Fruit fly (Drosophila melanogaster): ENCODE measurements around the gene CG14262.

The CG14262 gene

DNA sequence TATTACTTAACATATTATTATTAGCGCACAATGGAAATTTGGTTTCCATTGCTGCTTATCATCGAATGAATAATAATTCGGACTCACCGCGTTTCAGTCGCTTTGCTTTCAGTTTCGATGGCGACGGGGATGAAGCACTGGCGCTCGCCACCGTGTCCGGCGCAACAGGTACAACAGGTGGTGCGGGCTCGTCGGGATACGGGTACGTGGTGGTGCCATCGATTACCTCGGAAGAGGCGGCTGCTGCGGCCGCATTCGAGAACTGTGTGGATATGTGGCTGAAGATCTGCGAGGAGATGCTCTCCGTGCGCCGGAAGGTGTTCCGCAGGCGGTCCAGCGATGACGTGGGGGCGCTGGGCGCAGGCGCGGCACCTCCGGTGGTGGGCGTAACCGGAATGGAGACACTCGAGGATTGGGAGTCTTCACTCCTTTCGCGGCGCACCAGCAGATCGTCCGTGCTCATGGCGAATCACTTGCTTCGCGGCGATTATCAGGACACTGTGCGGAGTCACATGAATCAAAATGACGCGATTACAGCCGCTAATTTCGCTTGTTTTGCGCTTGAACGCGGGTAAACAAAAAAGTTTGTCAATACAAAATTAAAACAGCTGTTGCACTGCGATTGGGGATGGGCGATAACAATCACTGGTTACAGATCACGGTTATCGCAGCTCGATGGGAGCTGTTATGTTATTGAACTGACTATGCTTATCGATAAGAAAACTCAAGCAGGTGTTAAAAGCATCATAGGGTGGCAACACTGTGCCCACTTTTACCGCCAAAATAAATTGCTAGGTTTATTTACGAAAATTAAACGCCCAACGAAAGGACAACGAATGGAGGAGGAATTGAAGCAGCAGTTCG is 26.6 kb downstream of the CG14262 start, which contains the start of the genes CG31064 and PolA2:
CG31064 (minus strand) TSS at position 648 of the 864 bp plus-strand sequence.
PolA2 (plus strand) TSS at position 726 of the 864 bp plus-strand sequence.
- TF ChIP-seq CG15336 (GFP tag; IDR thresholded peaks at IDR 0.05) (no peak), Hr39 (GFP tag; optimal IDR thresholded peaks at IDR 0.05) (no peak), Met (GFP tag; optimal IDR thresholded peaks at IDR 0.05) (no peak), Eip93F (GFP tag; optimal IDR thresholded peaks at IDR 0.05) (no peak), CG6163 (GFP tag; IDR thresholded peaks at IDR 0.05) (no peak), Lpt (GFP tag; optimal IDR thresholded peaks at IDR 0.05) (no peak), Smox (GFP tag; optimal IDR thresholded peaks at IDR 0.05) (no peak), fkh (GFP tag; optimal IDR thresholded peaks at IDR 0.05) (peak; percentile 95), salr (GFP tag; optimal IDR thresholded peaks at IDR 0.05) (no peak), CG1621 (tag; optimal IDR thresholded peaks at IDR 0.05) (peak; percentile 37), CG8119 (GFP tag; IDR thresholded peaks at IDR 0.05) (no peak), acj6 (GFP tag; optimal IDR thresholded peaks at IDR 0.05) (no peak), CG34406 (GFP tag; optimal IDR thresholded peaks at IDR 0.05) (no peak), CG6276 (GFP tag; optimal IDR thresholded peaks at IDR 0.05) (no peak), CG11902 (GFP tag; optimal IDR thresholded peaks at IDR 0.05) (no peak), eg (GFP tag; IDR thresholded peaks at IDR 0.05) (no peak), cyc (GFP tag; optimal IDR thresholded peaks at IDR 0.05) (no peak), CG10631 (GFP tag; optimal IDR thresholded peaks at IDR 0.05) (no peak), achi (GFP tag; optimal IDR thresholded peaks at IDR 0.05) (no peak), topi (GFP tag; optimal IDR thresholded peaks at IDR 0.05) (no peak), CG7368 (GFP tag; optimal IDR thresholded peaks at IDR 0.05) (no peak), Hr38 (GFP tag; optimal IDR thresholded peaks at IDR 0.05) (no peak), esn (GFP tag; optimal IDR thresholded peaks at IDR 0.05) (peak; percentile 0), Ets21C (GFP tag; optimal IDR thresholded peaks at IDR 0.05) (no peak)

DNA sequence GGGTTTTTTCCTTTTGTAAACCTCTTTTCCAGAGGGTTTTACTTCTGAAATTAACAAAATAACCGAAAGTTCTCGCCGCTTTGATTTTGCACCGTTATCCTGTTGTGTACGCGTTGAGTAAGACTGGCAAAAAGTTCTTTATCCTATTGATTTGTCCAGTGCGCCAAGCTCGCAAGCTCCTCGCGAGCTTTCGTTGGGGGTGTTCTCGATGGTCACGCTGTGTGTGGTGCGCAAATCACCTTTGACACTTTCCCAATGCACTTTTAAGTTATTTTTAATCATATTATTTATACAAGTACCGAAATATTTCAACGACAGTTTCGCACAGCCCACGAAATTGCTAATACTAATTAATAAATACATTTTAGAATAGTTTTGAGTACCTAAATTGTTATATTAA is 27.2 kb downstream of the CG14262 start:
- peak; percentile 73 for TF ChIP-seq svp (GFP tag)
- no peak for TF ChIP-seq Hr38 (GFP tag; optimal IDR thresholded peaks at IDR 0.05)
- no peak for TF ChIP-seq CG6163 (GFP tag; IDR thresholded peaks at IDR 0.05)

DNA sequence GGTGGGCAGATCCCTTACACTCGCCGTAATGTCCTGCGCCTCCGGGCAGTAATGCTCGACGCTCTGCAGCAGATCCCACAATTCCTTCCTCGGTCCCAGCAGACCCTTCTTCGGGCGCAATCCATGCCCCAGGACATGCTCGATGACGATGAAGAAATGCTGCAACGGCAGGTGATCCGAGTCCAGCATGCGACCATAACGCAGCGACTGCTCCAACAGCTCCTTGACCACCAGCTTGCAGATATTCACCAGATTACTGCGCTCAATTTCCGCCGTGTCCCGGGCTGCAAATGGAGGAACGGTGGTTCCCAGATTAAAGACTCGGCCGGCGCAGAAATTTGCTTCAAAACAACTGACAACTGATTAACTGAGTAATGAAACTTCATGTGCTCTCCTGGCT is 31.8 kb downstream of the CG14262 start, which contains the start of gene CG31068:
CG31068 (plus strand) TSS at position 301 of the 400 bp plus-strand sequence.
- TF ChIP-seq lz (GFP tag; optimal IDR thresholded peaks at IDR 0.05) = no peak

DNA sequence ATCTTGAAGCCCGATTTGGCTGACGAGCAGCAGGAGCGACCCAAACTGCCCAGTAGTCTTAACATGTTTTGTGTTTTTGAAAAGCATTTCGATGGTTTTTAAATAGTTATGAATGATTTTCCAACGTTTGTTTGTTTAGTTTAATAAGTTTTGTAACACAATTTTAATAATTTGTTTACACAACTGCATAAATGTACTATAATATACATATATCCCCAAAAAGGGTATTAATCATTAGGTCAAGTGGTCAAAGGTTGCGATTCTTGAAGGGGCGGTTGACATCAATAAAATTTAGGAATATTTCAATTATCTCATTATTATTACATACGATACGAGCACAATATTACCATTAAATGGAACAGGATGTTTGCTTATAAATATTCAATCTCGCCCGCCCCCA is 35.9 kb downstream of the CG14262 start, which contains the start of gene CG42814:
CG42814 (minus strand) TSS at position 101 of the 400 bp plus-strand sequence.
- TF ChIP-seq CG10631 (GFP tag; optimal IDR thresholded peaks at IDR 0.05) (no peak), Hr39 (GFP tag; optimal IDR thresholded peaks at IDR 0.05) (no peak), achi (GFP tag; optimal IDR thresholded peaks at IDR 0.05) (no peak), CG3032 (tag; optimal IDR thresholded peaks at IDR 0.05) (no peak), Eip75B (GFP tag; optimal IDR thresholded peaks at IDR 0.05) (no peak), Met (GFP tag; optimal IDR thresholded peaks at IDR 0.05) (no peak), CG6163 (GFP tag; IDR thresholded peaks at IDR 0.05) (no peak), lz (GFP tag; optimal IDR thresholded peaks at IDR 0.05) (no peak), CG31627 (GFP tag; optimal IDR thresholded peaks at IDR 0.05) (no peak), CG3919 (GFP tag; optimal IDR thresholded peaks at IDR 0.05) (no peak), CG1621 (tag; optimal IDR thresholded peaks at IDR 0.05) (no peak), Ets21C (GFP tag; optimal IDR thresholded peaks at IDR 0.05) (no peak), Blimp-1 (GFP tag; optimal IDR thresholded peaks at IDR 0.05) (no peak), svp (GFP tag) (no peak), CG8632 (GFP tag; optimal IDR thresholded peaks at IDR 0.05) (no peak), CG6854 (GFP tag; optimal IDR thresholded peaks at IDR 0.05) (no peak), acj6 (GFP tag; optimal IDR thresholded peaks at IDR 0.05) (no peak), CG4318 (GFP tag; optimal IDR thresholded peaks at IDR 0.05) (no peak)

Data from whole organism, prepupa.